Fruit fly (Drosophila melanogaster): ENCODE measurements around the gene bam.

Gene bam

DNA sequence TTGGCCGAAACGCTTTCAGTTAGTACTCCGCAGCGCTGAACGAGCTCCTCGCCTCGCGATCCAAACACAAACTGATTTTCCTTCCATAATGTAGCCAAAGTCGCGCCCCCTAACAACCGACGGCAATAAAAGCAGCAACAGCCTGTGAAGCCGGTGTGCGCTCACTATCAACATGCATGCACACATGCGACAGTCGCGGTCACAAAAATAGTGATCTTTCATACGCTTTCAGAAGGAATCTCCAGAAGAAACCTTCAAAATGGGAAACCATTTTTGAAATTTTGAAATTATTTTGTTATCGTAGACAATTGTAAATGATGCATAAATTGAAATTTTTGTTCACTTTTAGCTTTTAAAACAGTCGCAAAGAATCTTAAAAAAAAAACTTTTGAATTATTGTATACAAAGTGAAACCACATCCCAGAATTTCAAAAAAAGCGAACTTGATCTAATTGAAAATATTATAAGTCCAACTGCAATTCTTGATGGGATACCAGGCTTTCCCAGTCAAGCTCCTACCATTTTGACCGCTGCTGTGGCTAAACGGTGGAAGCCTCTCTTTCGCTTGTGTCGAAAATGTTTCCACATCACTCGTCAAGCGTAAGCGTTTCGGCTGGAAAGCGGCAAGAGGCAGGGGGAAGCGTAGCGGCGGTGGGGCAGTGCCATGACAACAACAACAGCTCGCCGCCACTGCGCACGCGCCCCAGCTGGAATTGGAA is 12.5 kb downstream of the bam start, which contains the start of gene Cad96Cb (continued):
- TF ChIP-seq CG7839 (tag; optimal IDR thresholded peaks at IDR 0.05) (peak; percentile 90), CG11456 (GFP tag; IDR thresholded peaks at IDR 0.05) (no peak), Chrac-16 (GFP tag; optimal IDR thresholded peaks at IDR 0.05) (peak; percentile 83), slou (GFP tag; optimal IDR thresholded peaks at IDR 0.05) (peak; percentile 35), CG4854 (GFP tag; optimal IDR thresholded peaks at IDR 0.05) (peak; percentile 69), CG31388 (GFP tag; optimal IDR thresholded peaks at IDR 0.05) (peak; percentile 18), CG10462 (GFP tag; optimal IDR thresholded peaks at IDR 0.05) (peak; percentile 72), hkb (optimal IDR thresholded peaks at IDR 0.05) (no peak), hkb (GFP tag; IDR thresholded peaks at IDR 0.05) (peak; percentile 79), kay (GFP tag; optimal IDR thresholded peaks at IDR 0.05) (peak; percentile 56), CG1647 (GFP tag; optimal IDR thresholded peaks at IDR 0.05) (peak; percentile 32), Abd-B (GFP tag; optimal IDR thresholded peaks at IDR 0.05) (peak; percentile 77), CG1792 (GFP tag; optimal IDR thresholded peaks at IDR 0.05) (peak; percentile 63), CG3407 (GFP tag; optimal IDR thresholded peaks at IDR 0.05) (peak; percentile 85), CG11695 (GFP tag; IDR thresholded peaks at IDR 0.05) (peak; percentile 79), Neu2 (GFP tag; optimal IDR thresholded peaks at IDR 0.05; ENCODE audit: borderline replicate concordance) (no peak), Taf1 (GFP tag; IDR thresholded peaks at IDR 0.05) (no peak), CG9437 (GFP tag; optimal IDR thresholded peaks at IDR 0.05) (peak; percentile 87), Oaz (GFP tag; IDR thresholded peaks at IDR 0.05) (0 out of 2 replicates have a peak, but pooled peaks have one; percentile 42), Hr39 (optimal IDR thresholded peaks at IDR 0.05) (no peak), CG4328 (GFP tag; optimal IDR thresholded peaks at IDR 0.05) (peak; percentile 74), CG12769 (tag; optimal IDR thresholded peaks at IDR 0.05) (no peak), bcd (GFP tag; optimal IDR thresholded peaks at IDR 0.05) (peak; percentile 84), CG5953 (GFP tag; IDR thresholded peaks at IDR 0.05) (no peak), Dek (tag; optimal IDR thresholded peaks at IDR 0.05) (peak; percentile 46), CG16779 (GFP tag; IDR thresholded peaks at IDR 0.05) (no peak), ato (GFP tag; IDR thresholded peaks at IDR 0.05; ENCODE audit: partially characterized antibody) (no peak), CG2712 (tag; optimal IDR thresholded peaks at IDR 0.05) (peak; percentile 91), gem (tag; optimal IDR thresholded peaks at IDR 0.05) (peak; percentile 90), ase (GFP tag; IDR thresholded peaks at IDR 0.05) (peak; percentile 35; the same call in 1 of the 3 replicates), Dref (GFP tag; IDR thresholded peaks at IDR 0.05) (no peak), Stat92E (GFP tag; optimal IDR thresholded peaks at IDR 0.05) (peak in 1 of 3 experiments; percentile 27), CG16863 (GFP tag; optimal IDR thresholded peaks at IDR 0.05) (peak; percentile 82), Aef1 (GFP tag; IDR thresholded peaks at IDR 0.05) (peak; percentile 45; the same call in 1 of the 3 replicates), odd (GFP tag; optimal IDR thresholded peaks at IDR 0.05) (peak; percentile 90), CG9727 (GFP tag; optimal IDR thresholded peaks at IDR 0.05) (peak; percentile 92), CG6854 (GFP tag; optimal IDR thresholded peaks at IDR 0.05) (peak; percentile 72), Fer3 (tag; optimal IDR thresholded peaks at IDR 0.05) (peak; percentile 53), dimm (GFP tag; IDR thresholded peaks at IDR 0.05) (no peak), GATAe (GFP tag; conservative IDR thresholded peaks at IDR 0.05) (no peak), CG14710 (tag; optimal IDR thresholded peaks at IDR 0.05) (peak; percentile 93), BEAF-32 (GFP tag; optimal IDR thresholded peaks at IDR 0.05) (no peak), Myb (GFP tag; optimal IDR thresholded peaks at IDR 0.05) (peak; percentile 54), CG6689 (GFP tag; IDR thresholded peaks at IDR 0.05) (peak; percentile 81), Meics (GFP tag; optimal IDR thresholded peaks at IDR 0.05) (peak; percentile 69), CG7928 (GFP tag; optimal IDR thresholded peaks at IDR 0.05) (peak; percentile 7), jigr1 (GFP tag; IDR thresholded peaks at IDR 0.05) (0 out of 3 replicates have a peak, but pooled peaks have one; percentile 15), gcm2 (GFP tag; optimal IDR thresholded peaks at IDR 0.05) (no peak), CG4282 (GFP tag; optimal IDR thresholded peaks at IDR 0.05) (peak; percentile 28), org-1 (GFP tag; optimal IDR thresholded peaks at IDR 0.05) (peak; percentile 87)
